Fruit fly (Drosophila melanogaster) whole organism: ENCODE measurements around the gene CG42554.

Experiments used
- CG8478 ChIP-seq: fragments of >200 bp; optimal IDR thresholded peaks from 2 replicates; lab custom pipeline; 2018; ENCODE audit warnings: inconsistent platforms
- Dll ChIP-seq: fragments of >200 bp; optimal IDR thresholded peaks from 2 replicates; lab custom pipeline; 2017
- EcR ChIP-seq, 2 experiments: fragments of >200 bp; optimal IDR thresholded peaks; 2 replicates each; lab custom pipeline; 2017; ENCODE audit warnings: missing biosample characterization in 2 of 2, missing genetic modification characterization in 2 of 2, missing genetic modification reagents in 2 of 2
- pan ChIP-seq: fragments of >200 bp; optimal IDR thresholded peaks from 2 replicates; lab custom pipeline; 2017
- psq ChIP-seq: fragments of >200 bp; optimal IDR thresholded peaks from 2 replicates; lab custom pipeline; 2017
- usp ChIP-seq: fragments of >200 bp; optimal IDR thresholded peaks from 2 replicates; lab custom pipeline; 2017; ENCODE audit warnings: missing biosample characterization, missing genetic modification characterization, mixed read lengths

DNA sequence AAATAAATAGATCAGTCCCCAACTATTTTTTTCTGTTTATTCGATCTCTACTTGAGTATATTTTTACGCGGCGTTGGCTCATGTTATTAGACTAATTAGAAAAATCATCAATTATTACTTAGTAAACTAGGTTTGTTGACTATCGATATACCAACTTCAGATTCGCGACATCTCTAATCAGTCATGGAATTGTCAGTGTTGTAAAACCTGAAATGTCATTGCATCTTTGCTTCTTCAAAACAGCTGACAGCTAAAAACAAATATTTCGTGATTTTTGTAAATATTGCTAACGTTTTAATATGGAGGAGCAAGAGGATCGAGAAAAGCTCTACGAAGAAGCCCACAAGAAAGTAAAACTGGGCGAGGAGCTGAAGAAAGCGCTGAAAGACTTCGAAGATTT is 1.6 kb upstream of the CG42554 start, which contains the start of gene CG42553:
- TF ChIP-seq pan (lab: Kevin White, UChicago) (no peak), usp (no peak), EcR (GFP tag; optimal IDR thresholded peaks at IDR 0.05; lab: Kevin White, UChicago) (no peak), CG8478 (lab: Kevin White, UChicago) (no peak), psq (no peak), Dll (no peak)
